Worm (Caenorhabditis elegans) whole organism, L3 larva: Measurements from ENCODE around the gene C15H9.9.

Experiments used
- egl-27 ChIP-seq: sonication (generic microtip); optimal IDR thresholded peaks from 4 replicates; lab custom pipeline; 2017; ENCODE audit warnings: missing biosample characterization, missing genetic modification reagents, missing genetic modification characterization
- elt-2 ChIP-seq: sonication (generic microtip); optimal IDR thresholded peaks from 2 replicates; lab custom pipeline; 2016; ENCODE audit warnings: missing genetic modification reagents, mild to moderate bottlenecking, missing genetic modification characterization, missing compliant biosample characterization
- elt-3 ChIP-seq, 3 experiments: fragments of 150-350 bp in 1 of 3; sonication (generic microtip) in 2 of 3; optimal IDR thresholded peaks; 2 replicates in 2 of 3; 4 replicates in 1 of 3; lab custom pipeline; 2014 to 2017; ENCODE audit warnings: missing biosample characterization in 3 of 3, missing genetic modification characterization in 3 of 3
- nfya-1 ChIP-seq: sonication (generic microtip); optimal IDR thresholded peaks from 2 replicates; lab custom pipeline; 2017; ENCODE audit warnings: missing genetic modification characterization, mild to moderate bottlenecking, missing compliant biosample characterization, antibody characterized with exemption, moderate library complexity; ENCODE audit not compliant: insufficient read depth
- nhr-11 ChIP-seq: fragments of 150-350 bp; optimal IDR thresholded peaks from 2 replicates; lab custom pipeline; 2014; ENCODE audit warnings: missing biosample characterization, missing genetic modification characterization
- nhr-76 ChIP-seq: fragments of 150-350 bp; sonication (generic microtip); optimal IDR thresholded peaks from 5 replicates; lab custom pipeline; 2014; ENCODE audit warnings: missing biosample characterization, missing genetic modification characterization
- pha-4 ChIP-seq: fragments of 150-350 bp; optimal IDR thresholded peaks from 2 replicates; lab custom pipeline; 2014; ENCODE audit warnings: missing biosample characterization, missing genetic modification reagents, missing genetic modification characterization
- pqm-1 ChIP-seq: fragments of 150-350 bp; optimal IDR thresholded peaks from 2 replicates; lab custom pipeline; 2017; ENCODE audit warnings: missing biosample characterization, missing genetic modification characterization, inconsistent platforms
- sea-2 ChIP-seq: fragments of 150-350 bp; sonication (generic microtip); optimal IDR thresholded peaks from 4 replicates; lab custom pipeline; 2014; ENCODE audit warnings: missing biosample characterization, missing genetic modification reagents, missing genetic modification characterization
- snpc-4 ChIP-seq: fragments of 150-350 bp; optimal IDR thresholded peaks from 2 replicates; lab custom pipeline; 2014; ENCODE audit warnings: missing biosample characterization, missing genetic modification characterization
- ztf-11 ChIP-seq: fragments of 150-350 bp; optimal IDR thresholded peaks from 2 replicates; lab custom pipeline; 2014; ENCODE audit warnings: missing biosample characterization, missing genetic modification characterization

ce11 chrX:6087676-6088075 is 40.4 kb downstream of the C15H9.9 start, which contains the start of gene C45B2.8:
- TF ChIP-seq elt-3 (tag; optimal IDR thresholded peaks at IDR 0.05; lab: Kevin White, UChicago) (no peak), snpc-4 (no peak), pha-4 (tag; lab: Kevin White, UChicago) (no peak), elt-2 (tag; lab: Kevin White, UChicago) (no peak), pqm-1 (tag; lab: Kevin White, UChicago) (no peak), nhr-11 (tag; lab: Kevin White, UChicago) (no peak), sea-2 (no peak), ztf-11 (no peak), nhr-76 (tag; lab: Kevin White, UChicago) (no peak), nfya-1 (tag; lab: Kevin White, UChicago) (no peak), egl-27 (no peak)
